Worm (Caenorhabditis elegans) whole organism, young adult: ENCODE data around the gene wnk-1.

ENCODE experiments used
- B0019.2 ChIP-seq: fragments of 200-800 bp; sonication (Bioruptor generic); conservative IDR thresholded peaks from 2 replicates; pipeline ENCODE4 v1.3.6; 2022; ENCODE audit warnings: missing genetic modification reagents, missing genetic modification characterization, missing compliant biosample characterization
- F37B4.10 ChIP-seq: fragments of 200-800 bp; sonication (Bioruptor generic); IDR thresholded peaks from 2 replicates; pipeline ENCODE4 v1.3.6; 2022; ENCODE audit warnings: missing genetic modification characterization, missing compliant biosample characterization
- F55B11.4 ChIP-seq: sonication (generic microtip); optimal IDR thresholded peaks from 2 replicates; lab custom pipeline; 2016; ENCODE audit warnings: missing compliant biosample characterization, missing genetic modification characterization, borderline replicate concordance; ENCODE audit not compliant: insufficient read depth
- F57A8.1 ChIP-seq: fragments of 200-800 bp; sonication (Bioruptor generic); optimal IDR thresholded peaks from 2 replicates; lab custom pipeline; 2018; ENCODE audit warnings: mild to moderate bottlenecking, missing genetic modification characterization, moderate library complexity, missing compliant biosample characterization
- Y56A3A.18 ChIP-seq: fragments of 200-800 bp; sonication (Bioruptor generic); IDR thresholded peaks from 2 replicates; pipeline ENCODE4 v1.3.6; 2022; ENCODE audit warnings: missing genetic modification reagents, missing genetic modification characterization, missing compliant biosample characterization
- atf-7 ChIP-seq: sonication (generic microtip); optimal IDR thresholded peaks from 2 replicates; lab custom pipeline; 2017; ENCODE audit warnings: mild to moderate bottlenecking, missing genetic modification characterization, missing compliant biosample characterization
- bed-1 ChIP-seq: fragments of 200-800 bp; sonication (Bioruptor generic); IDR thresholded peaks from 2 replicates; pipeline ENCODE4 v1.3.6; 2022; ENCODE audit warnings: missing genetic modification reagents, missing genetic modification characterization, missing compliant biosample characterization
- cebp-1 ChIP-seq, 2 experiments: fragments of 200-800 bp in 1 of 2; sonication (Bioruptor generic) in 1 of 2; sonication (generic microtip) in 1 of 2; IDR thresholded peaks in 1 of 2; optimal IDR thresholded peaks in 1 of 2; 2 replicates each; pipeline versions ENCODE4 v1.3.6 to Lab custom; 2017 to 2022; ENCODE audit warnings: missing compliant biosample characterization in 2 of 2, missing genetic modification characterization in 2 of 2, mild to moderate bottlenecking in 1 of 2, missing genetic modification reagents in 1 of 2, moderate library complexity in 1 of 2
- ceh-27 ChIP-seq: fragments of 200-800 bp; sonication (Bioruptor generic); optimal IDR thresholded peaks from 2 replicates; lab custom pipeline; 2018; ENCODE audit warnings: mild to moderate bottlenecking, missing genetic modification characterization, moderate library complexity, missing compliant biosample characterization
- ceh-40 ChIP-seq: fragments of 200-800 bp; sonication (Bioruptor generic); IDR thresholded peaks from 2 replicates; pipeline ENCODE4 v1.3.6; 2022; ENCODE audit warnings: missing genetic modification characterization, missing compliant biosample characterization
- ceh-79 ChIP-seq: sonication (generic microtip); optimal IDR thresholded peaks from 2 replicates; lab custom pipeline; 2017; ENCODE audit warnings: mild to moderate bottlenecking, missing genetic modification characterization, missing compliant biosample characterization
- ets-4 ChIP-seq: fragments of 200-800 bp; sonication (Bioruptor generic); optimal IDR thresholded peaks from 2 replicates; lab custom pipeline; 2018; ENCODE audit warnings: mild to moderate bottlenecking, missing genetic modification characterization, missing compliant biosample characterization
- fkh-3 ChIP-seq: sonication (generic microtip); optimal IDR thresholded peaks from 2 replicates; lab custom pipeline; 2016; ENCODE audit warnings: mild to moderate bottlenecking, missing genetic modification characterization, missing compliant biosample characterization
- gei-17 ChIP-seq: fragments of 200-800 bp; sonication (Bioruptor generic); optimal IDR thresholded peaks from 2 replicates; lab custom pipeline; 2018; ENCODE audit warnings: mild to moderate bottlenecking, missing genetic modification characterization, missing compliant biosample characterization
- him-1 ChIP-seq: sonication (generic microtip); optimal IDR thresholded peaks from 2 replicates; lab custom pipeline; 2016; ENCODE audit warnings: missing genotype, missing genetic modification reagents, missing genetic modification characterization, missing compliant biosample characterization
- hlh-12 ChIP-seq: sonication (generic microtip); optimal IDR thresholded peaks from 2 replicates; lab custom pipeline; 2016; ENCODE audit warnings: missing genetic modification characterization, missing compliant biosample characterization
- let-526 ChIP-seq: fragments of 200-800 bp; sonication (Bioruptor generic); IDR thresholded peaks from 2 replicates; pipeline ENCODE4 v1.3.6; 2022; ENCODE audit warnings: missing genetic modification reagents, missing genetic modification characterization, missing compliant biosample characterization
- let-607 ChIP-seq, 2 experiments: fragments of 200-800 bp in 1 of 2; sonication (Bioruptor generic) in 1 of 2; sonication (generic microtip) in 1 of 2; optimal IDR thresholded peaks; 2 replicates each; lab custom pipeline; 2016 to 2018; ENCODE audit warnings: mild to moderate bottlenecking in 2 of 2, missing compliant biosample characterization in 2 of 2, missing genetic modification characterization in 2 of 2, moderate library complexity in 2 of 2, missing genotype in 1 of 2
- lir-1 ChIP-seq: fragments of 200-800 bp; sonication (Bioruptor generic); conservative IDR thresholded peaks from 2 replicates; pipeline ENCODE4 v1.3.6; 2022; ENCODE audit warnings: missing genetic modification reagents, missing genetic modification characterization, missing compliant biosample characterization
- lsl-1 ChIP-seq: fragments of 200-800 bp; sonication (Bioruptor generic); optimal IDR thresholded peaks from 2 replicates; lab custom pipeline; 2018; ENCODE audit warnings: mild to moderate bottlenecking, missing genetic modification characterization, moderate library complexity, missing compliant biosample characterization
- madf-3 ChIP-seq: fragments of 200-800 bp; sonication (Bioruptor generic); IDR thresholded peaks from 2 replicates; pipeline ENCODE4 v1.3.6; 2022; ENCODE audit warnings: missing genetic modification reagents, missing genetic modification characterization, missing compliant biosample characterization
- madf-8 ChIP-seq: fragments of 200-800 bp; sonication (Bioruptor generic); conservative IDR thresholded peaks from 2 replicates; pipeline ENCODE4 v1.3.6; 2022; ENCODE audit warnings: missing genetic modification reagents, missing genetic modification characterization, missing compliant biosample characterization
- mcd-1 ChIP-seq: fragments of 200-800 bp; sonication (Bioruptor generic); IDR thresholded peaks from 2 replicates; pipeline ENCODE4 v1.3.6; 2022; ENCODE audit warnings: missing genetic modification reagents, missing genetic modification characterization, missing compliant biosample characterization
- nfyb-1 ChIP-seq: fragments of 200-800 bp; sonication (Bioruptor generic); IDR thresholded peaks from 2 replicates; pipeline ENCODE4 v1.3.6; 2022; ENCODE audit warnings: missing genetic modification reagents, missing genetic modification characterization, missing compliant biosample characterization
- nhr-80 ChIP-seq: sonication (generic microtip); optimal IDR thresholded peaks from 2 replicates; lab custom pipeline; 2016; ENCODE audit warnings: missing genetic modification characterization, missing compliant biosample characterization
- pha-4 ChIP-seq: fragments of 150-350 bp; sonication (generic microtip); optimal IDR thresholded peaks from 2 replicates; lab custom pipeline; 2014; ENCODE audit warnings: missing biosample characterization, missing genetic modification reagents, missing genetic modification characterization
- sdz-38 ChIP-seq: sonication (generic microtip); optimal IDR thresholded peaks from 2 replicates; lab custom pipeline; 2016; ENCODE audit warnings: missing genotype, missing genetic modification characterization, missing compliant biosample characterization
- snpc-4 ChIP-seq, 5 experiments: fragments of 150-350 bp in 1 of 5; sonication (generic microtip) in 4 of 5; optimal IDR thresholded peaks; 2 replicates each; lab custom pipeline; 2014 to 2018; ENCODE audit warnings: missing genetic modification characterization in 5 of 5, missing biosample characterization in 3 of 5, antibody characterized with exemption in 2 of 5, mild to moderate bottlenecking in 2 of 5, missing compliant biosample characterization in 2 of 5, missing genotype in 2 of 5, moderate library complexity in 2 of 5, missing genetic modification reagents in 1 of 5
- tbp1 ChIP-seq: fragments of 200-800 bp; sonication (Bioruptor generic); optimal IDR thresholded peaks from 2 replicates; lab custom pipeline; 2018; ENCODE audit warnings: mild to moderate bottlenecking, missing genetic modification characterization, missing compliant biosample characterization
- tlf-1 ChIP-seq: fragments of 200-800 bp; sonication (Bioruptor generic); optimal IDR thresholded peaks from 2 replicates; lab custom pipeline; 2018; ENCODE audit warnings: mild to moderate bottlenecking, missing genetic modification characterization, missing compliant biosample characterization
- xnd-1 ChIP-seq: sonication (generic microtip); optimal IDR thresholded peaks from 2 replicates; lab custom pipeline; 2016; ENCODE audit warnings: missing genotype, missing genetic modification reagents, missing genetic modification characterization, missing compliant biosample characterization
- ztf-18 ChIP-seq: sonication (generic microtip); optimal IDR thresholded peaks from 2 replicates; lab custom pipeline; 2016; ENCODE audit warnings: missing genotype, mild to moderate bottlenecking, missing genetic modification characterization, missing compliant biosample characterization
- ztf-26 ChIP-seq: sonication (generic microtip); optimal IDR thresholded peaks from 2 replicates; lab custom pipeline; 2017; ENCODE audit warnings: missing genetic modification characterization, missing compliant biosample characterization
- ztf-28 ChIP-seq: fragments of 200-800 bp; sonication (Bioruptor generic); IDR thresholded peaks from 2 replicates; pipeline ENCODE4 v1.3.6; 2022; ENCODE audit warnings: missing genetic modification reagents, missing genetic modification characterization, missing compliant biosample characterization

wnk-1 gene

DNA sequence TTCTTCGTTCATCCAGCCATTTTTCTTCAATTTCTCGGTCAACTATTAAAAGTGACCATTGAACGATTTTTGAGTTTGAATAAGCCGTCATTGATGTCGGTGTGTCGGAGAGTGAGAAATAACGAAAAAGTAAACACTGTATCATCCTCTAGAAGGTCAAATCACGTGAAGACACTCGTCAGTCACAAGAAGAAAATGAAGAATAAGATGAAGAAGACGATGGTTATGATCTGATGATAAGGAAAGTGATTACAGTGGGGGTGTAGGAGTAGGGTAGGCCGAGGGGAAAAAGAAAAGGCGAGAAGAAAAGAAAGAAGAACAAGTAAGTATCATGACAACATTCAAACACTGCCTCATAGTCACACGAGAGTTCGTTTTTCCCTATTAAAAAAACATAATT is 1.8 kb upstream of the wnk-1 start (continued):
- no peak for TF ChIP-seq ets-4 (GFP tag; lab: Kevin White, UChicago)
- no peak for TF ChIP-seq F57A8.1 (GFP tag; lab: Kevin White, UChicago)
- TF ChIP-seq atf-7 = peak; percentile 49
- TF ChIP-seq ceh-40 (GFP tag; lab: Robert Waterston, UW) = no peak
- no peak for TF ChIP-seq B0019.2 (GFP tag; lab: Robert Waterston, UW)
- TF ChIP-seq ztf-26 (tag; lab: Kevin White, UChicago) = peak; percentile 64
- peak; percentile 60; the same call in 1 of the 2 replicates for TF ChIP-seq lir-1 (GFP tag; lab: Robert Waterston, UW)
- no peak for TF ChIP-seq fkh-3 (tag; lab: Kevin White, UChicago)
- TF ChIP-seq ceh-27 = peak; percentile 30
- TF ChIP-seq hlh-12 (tag; lab: Kevin White, UChicago) = no peak
- TF ChIP-seq Y56A3A.18 = no peak
- TF ChIP-seq ztf-28 = no peak
- TF ChIP-seq F55B11.4 (tag; lab: Kevin White, UChicago) = no peak
- 0 out of 2 replicates have a peak, but pooled peaks have one; percentile 26 for TF ChIP-seq mcd-1 (GFP tag; lab: Robert Waterston, UW)
- TF ChIP-seq tlf-1 (GFP tag; lab: Kevin White, UChicago) = peak; percentile 14
- no peak for TF ChIP-seq snpc-4 (GFP tag; optimal IDR thresholded peaks at IDR 0.05; lab: Kevin White, UChicago)
- TF ChIP-seq snpc-4 (tag; optimal IDR thresholded peaks at IDR 0.05; lab: Kevin White, UChicago) = peak in 1 of 4 experiments; percentile 61
- no peak for TF ChIP-seq lsl-1 (GFP tag; lab: Kevin White, UChicago)
- TF ChIP-seq pha-4 (tag; lab: Kevin White, UChicago) = no peak
- TF ChIP-seq F37B4.10 (GFP tag; lab: Robert Waterston, UW) = no peak
- peak; percentile 13 for TF ChIP-seq tbp1 (GFP tag; lab: Kevin White, UChicago)

DNA sequence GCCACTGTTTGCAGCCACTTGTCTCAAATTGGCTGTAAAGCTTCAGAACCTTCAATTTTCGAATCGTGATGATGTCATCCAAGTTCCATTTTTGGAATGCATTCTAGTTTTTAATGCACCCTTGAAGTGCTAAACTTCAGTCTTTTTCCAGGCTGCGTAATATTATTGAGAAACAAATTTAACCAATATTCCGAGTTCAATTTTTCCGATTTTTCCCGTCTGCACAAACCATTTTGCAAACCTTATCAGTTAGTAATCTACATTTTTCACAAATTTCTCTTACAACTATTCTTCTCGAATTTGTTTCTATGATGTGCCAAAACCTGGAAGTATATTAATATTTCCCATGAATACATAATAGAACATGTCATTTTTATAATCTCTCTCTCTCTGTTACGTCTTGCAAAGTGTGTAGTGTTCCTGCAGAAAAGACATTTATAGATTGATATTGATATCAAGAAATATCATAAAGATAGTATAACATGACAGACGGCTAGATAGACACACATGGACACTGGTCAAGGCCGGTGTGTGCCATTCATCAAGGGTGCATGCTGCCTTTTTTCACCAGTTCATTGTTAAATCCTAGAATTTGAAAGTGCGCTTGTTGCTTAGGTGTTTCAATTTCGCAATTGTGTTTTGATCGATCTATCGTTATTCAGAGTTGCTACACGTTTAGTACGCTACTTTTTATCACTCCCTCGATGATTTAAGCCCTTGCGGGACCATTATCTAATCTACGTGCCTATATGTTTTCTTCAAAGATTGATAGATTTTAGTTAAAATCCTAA is 560 bp upstream of the wnk-1 start:
- TF ChIP-seq nhr-80 (tag; lab: Kevin White, UChicago) = peak; percentile 14
- 0 out of 2 replicates have a peak, but pooled peaks have one; percentile 48 for TF ChIP-seq madf-3 (GFP tag; lab: Robert Waterston, UW)
- no peak for TF ChIP-seq ztf-18
- no peak for TF ChIP-seq cebp-1 (GFP tag; IDR thresholded peaks at IDR 0.05; lab: Robert Waterston, UW)
- peak; percentile 58 for TF ChIP-seq cebp-1 (tag; optimal IDR thresholded peaks at IDR 0.05; lab: Kevin White, UChicago)

DNA sequence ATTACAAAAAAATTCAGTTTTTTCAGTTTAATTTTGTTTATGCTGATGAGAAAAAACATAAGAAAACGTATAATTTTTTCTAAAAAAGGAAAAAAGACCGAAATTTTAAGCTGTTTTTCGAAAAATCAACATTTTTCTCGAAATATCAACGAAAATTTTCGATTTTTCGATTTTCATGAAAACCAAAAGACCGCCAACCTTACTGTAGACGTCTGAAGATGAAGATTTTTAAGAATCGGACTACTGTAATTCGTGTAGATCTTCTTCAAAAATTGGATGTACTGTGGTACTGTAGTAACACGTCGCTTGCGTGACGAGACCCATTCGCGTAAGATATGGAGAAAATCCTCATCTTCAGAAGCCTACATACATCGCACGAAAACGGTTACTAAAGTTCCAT is 10.9 kb downstream of the wnk-1 start:
- TF ChIP-seq nfyb-1 (0 out of 2 replicates have a peak, but pooled peaks have one; percentile 25), madf-8 (no peak)

DNA sequence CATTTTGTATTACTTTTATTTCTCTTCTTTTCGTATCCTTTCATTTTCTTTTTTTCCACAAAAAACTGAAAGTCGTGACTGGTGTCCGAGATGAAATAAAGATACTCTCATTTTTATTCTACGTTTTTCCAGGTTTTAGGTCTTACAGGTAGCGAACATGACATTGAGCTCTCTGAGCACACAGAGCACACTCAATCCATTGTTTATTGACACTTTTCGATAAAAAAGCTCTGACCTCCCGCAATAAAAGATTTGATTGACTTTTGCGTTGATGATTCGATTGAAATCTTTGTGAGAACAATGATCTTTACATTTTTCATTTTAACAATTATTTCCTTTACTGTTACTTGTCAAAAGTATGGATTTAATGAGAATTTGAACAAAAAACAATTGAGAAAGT is 12.2 kb downstream of the wnk-1 start, which contains the start of gene C46C2.6:
Gene C46C2.6, plus strand, starts transcription at position 301 of the 400 bp plus-strand sequence.
- TF ChIP-seq let-607 (tag; optimal IDR thresholded peaks at IDR 0.05; lab: Kevin White, UChicago) = no peak
- no peak for TF ChIP-seq him-1 (tag; lab: Kevin White, UChicago)
- no peak for TF ChIP-seq gei-17 (GFP tag; lab: Kevin White, UChicago)
- TF ChIP-seq sdz-38 (tag; lab: Kevin White, UChicago) = no peak
- no peak for TF ChIP-seq ceh-79 (tag; lab: Kevin White, UChicago)
- TF ChIP-seq xnd-1 (tag; lab: Kevin White, UChicago) = no peak
- TF ChIP-seq bed-1 (GFP tag; lab: Robert Waterston, UW) = no peak
- no peak for TF ChIP-seq B0019.2 (GFP tag; lab: Robert Waterston, UW)
- no peak for TF ChIP-seq let-526 (GFP tag; lab: Robert Waterston, UW)
- TF ChIP-seq, all 124 proteins: peak for 0
